Worm (Caenorhabditis elegans) whole organism, late embryonic: ENCODE measurements around the gene M199.8.

Source experiments
- ceh-2 ChIP-seq: sonication (generic microtip); optimal IDR thresholded peaks from 2 replicates; lab custom pipeline; 2016; ENCODE audit warnings: missing genotype, missing genetic modification characterization, missing compliant biosample characterization
- ceh-22 ChIP-seq: sonication (generic microtip); optimal IDR thresholded peaks from 2 replicates; lab custom pipeline; 2017; ENCODE audit warnings: missing biosample characterization, missing genetic modification characterization
- hlh-13 ChIP-seq: fragments of 200-800 bp; sonication (Bioruptor generic); optimal IDR thresholded peaks from 2 replicates; lab custom pipeline; 2018; ENCODE audit warnings: mild to moderate bottlenecking, missing genetic modification characterization, missing compliant biosample characterization
- unc-3 ChIP-seq, 2 experiments: fragments of 200-800 bp in 1 of 2; sonication (Bioruptor generic) in 1 of 2; sonication (generic microtip) in 1 of 2; conservative IDR thresholded peaks in 1 of 2; optimal IDR thresholded peaks in 1 of 2; 2 replicates each; pipeline versions ENCODE4 v1.3.6 to Lab custom; 2016 to 2022; ENCODE audit warnings: missing compliant biosample characterization in 2 of 2, missing genetic modification characterization in 2 of 2, missing genetic modification reagents in 1 of 2

ce11 chrIV:15120746-15121145 lies 13.1 kb downstream of the M199.8 start, which contains the start of gene clec-189:
- TF ChIP-seq unc-3 (GFP tag; conservative IDR thresholded peaks at IDR 0.05; lab: Robert Waterston, UW) (no peak), unc-3 (tag; optimal IDR thresholded peaks at IDR 0.05; lab: Kevin White, UChicago) (no peak), ceh-2 (tag; lab: Kevin White, UChicago) (no peak), hlh-13 (GFP tag; lab: Kevin White, UChicago) (no peak), ceh-22 (no peak)
